Worm (Caenorhabditis elegans): ENCODE measurements around the gene acox-1.5.

Gene acox-1.5

ce11 chrIII:9592118-9592517, at the start of gene acox-1.5:
acox-1.5 (minus strand) TSS chrIII:9592192.
- TF ChIP-seq hnd-1 (tag; optimal IDR thresholded peaks at IDR 0.05) (no peak), aly-1 (tag; optimal IDR thresholded peaks at IDR 0.05) (no peak), ceh-13 (GFP tag; optimal IDR thresholded peaks at IDR 0.05) (no peak), tra-4 (tag; optimal IDR thresholded peaks at IDR 0.05) (no peak), sea-1 (GFP tag; conservative IDR thresholded peaks at IDR 0.05) (no peak), flt-1 (GFP tag; IDR thresholded peaks at IDR 0.05) (no peak), scrt-1 (GFP tag; IDR thresholded peaks at IDR 0.05) (no peak), ets-7 (tag; optimal IDR thresholded peaks at IDR 0.05) (no peak), tbx-37 (GFP tag; conservative IDR thresholded peaks at IDR 0.05) (no peak), ceh-36 (tag; optimal IDR thresholded peaks at IDR 0.05) (no peak), tbx-11 (GFP tag; IDR thresholded peaks at IDR 0.05) (no peak), hmg-4 (GFP tag; optimal IDR thresholded peaks at IDR 0.05) (no peak), B0310.2 (tag; optimal IDR thresholded peaks at IDR 0.05) (no peak), F13C5.2 (tag; optimal IDR thresholded peaks at IDR 0.05) (no peak), pes-1 (GFP tag; IDR thresholded peaks at IDR 0.05) (no peak), ama-1 (optimal IDR thresholded peaks at IDR 0.05) (no peak)

DNA sequence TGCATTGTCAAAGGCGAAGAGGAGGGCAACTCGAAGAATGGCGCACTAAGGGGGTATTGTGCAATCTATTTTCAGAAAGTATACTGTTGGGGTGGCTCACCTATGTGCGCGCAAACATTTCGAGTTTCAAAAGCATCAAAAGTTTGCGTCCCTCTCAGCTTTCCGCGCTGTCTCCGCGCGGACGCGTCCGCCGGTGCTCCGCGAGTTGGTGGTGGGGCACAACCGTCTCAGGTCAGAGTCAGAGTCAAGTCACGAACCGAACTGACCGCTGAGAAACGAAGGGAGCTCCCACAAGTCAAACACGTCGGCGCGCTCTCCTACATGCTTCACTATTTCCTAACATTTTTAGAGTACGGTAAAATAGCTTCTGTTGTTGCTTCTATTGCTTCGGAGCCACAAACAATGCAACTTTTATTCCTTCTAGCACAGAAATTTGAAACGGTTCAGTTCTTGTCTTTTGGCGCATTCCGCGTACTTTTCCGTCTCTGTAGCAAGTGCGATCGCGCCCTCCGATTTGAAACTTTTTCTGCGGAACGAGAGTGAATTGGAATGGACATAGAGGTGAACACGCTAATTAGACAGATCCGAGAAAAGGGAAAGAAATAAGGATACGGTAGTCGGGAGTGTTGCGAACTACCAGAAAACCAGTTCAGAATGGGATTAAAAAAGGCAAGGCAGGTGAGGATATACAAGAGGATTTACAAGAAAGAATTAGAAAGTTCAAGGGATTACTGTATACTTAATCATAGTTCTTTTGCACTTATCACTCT, 47.5 kb upstream of the acox-1.5 start:
- TF ChIP-seq B0310.2 (tag; optimal IDR thresholded peaks at IDR 0.05) (no peak), aly-1 (tag; optimal IDR thresholded peaks at IDR 0.05) (no peak), ceh-13 (GFP tag; optimal IDR thresholded peaks at IDR 0.05) (no peak), hmbx-1 (tag; optimal IDR thresholded peaks at IDR 0.05) (no peak), tbx-37 (GFP tag; conservative IDR thresholded peaks at IDR 0.05) (no peak), ets-7 (tag; optimal IDR thresholded peaks at IDR 0.05) (no peak), tbx-11 (GFP tag; IDR thresholded peaks at IDR 0.05) (no peak), sea-1 (GFP tag; conservative IDR thresholded peaks at IDR 0.05) (no peak), hnd-1 (tag; optimal IDR thresholded peaks at IDR 0.05) (no peak), tra-4 (tag; optimal IDR thresholded peaks at IDR 0.05) (no peak), flt-1 (GFP tag; IDR thresholded peaks at IDR 0.05) (no peak), F13C5.2 (tag; optimal IDR thresholded peaks at IDR 0.05) (no peak), scrt-1 (GFP tag; IDR thresholded peaks at IDR 0.05) (no peak), pes-1 (GFP tag; IDR thresholded peaks at IDR 0.05) (no peak), ama-1 (optimal IDR thresholded peaks at IDR 0.05) (no peak), ceh-36 (tag; optimal IDR thresholded peaks at IDR 0.05) (no peak), hmg-4 (GFP tag; optimal IDR thresholded peaks at IDR 0.05) (no peak)

DNA sequence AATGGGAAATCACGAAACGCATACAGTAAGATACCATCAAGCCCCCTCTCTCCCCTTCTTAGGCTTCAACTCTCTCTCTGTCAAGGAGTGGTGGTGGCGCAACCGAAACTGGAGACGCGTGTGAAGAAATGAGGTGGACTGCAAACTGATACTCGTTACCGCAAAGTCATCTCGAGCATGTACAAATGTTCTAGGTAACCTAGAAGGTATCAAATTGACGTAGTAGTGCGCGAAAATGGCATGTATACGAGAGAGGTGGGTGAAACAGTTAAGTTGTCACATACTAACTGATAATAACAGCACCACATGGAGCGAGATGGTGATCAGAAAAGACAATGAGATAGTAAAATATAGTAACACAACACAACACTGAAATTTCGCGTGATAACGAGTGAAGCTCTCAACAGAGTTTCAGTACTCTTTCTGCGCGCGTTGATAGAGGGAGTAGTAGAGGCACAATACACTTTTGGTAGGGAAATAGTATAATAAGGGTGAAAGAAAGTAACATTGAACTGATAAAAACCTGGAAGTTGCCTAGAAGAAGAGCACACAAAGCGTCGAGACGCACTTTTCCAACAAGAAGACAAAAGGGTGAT, 46.3 kb upstream of the acox-1.5 start:
- TF ChIP-seq ets-7 (tag; optimal IDR thresholded peaks at IDR 0.05) (no peak), hnd-1 (tag; optimal IDR thresholded peaks at IDR 0.05) (no peak), F13C5.2 (tag; optimal IDR thresholded peaks at IDR 0.05) (no peak), scrt-1 (GFP tag; IDR thresholded peaks at IDR 0.05) (no peak), tbx-37 (GFP tag; conservative IDR thresholded peaks at IDR 0.05) (no peak), flt-1 (GFP tag; IDR thresholded peaks at IDR 0.05) (no peak), aly-1 (tag; optimal IDR thresholded peaks at IDR 0.05) (no peak), ceh-13 (GFP tag; optimal IDR thresholded peaks at IDR 0.05) (no peak), hmg-4 (GFP tag; optimal IDR thresholded peaks at IDR 0.05) (no peak), tra-4 (tag; optimal IDR thresholded peaks at IDR 0.05) (no peak), sea-1 (GFP tag; conservative IDR thresholded peaks at IDR 0.05) (no peak)

DNA sequence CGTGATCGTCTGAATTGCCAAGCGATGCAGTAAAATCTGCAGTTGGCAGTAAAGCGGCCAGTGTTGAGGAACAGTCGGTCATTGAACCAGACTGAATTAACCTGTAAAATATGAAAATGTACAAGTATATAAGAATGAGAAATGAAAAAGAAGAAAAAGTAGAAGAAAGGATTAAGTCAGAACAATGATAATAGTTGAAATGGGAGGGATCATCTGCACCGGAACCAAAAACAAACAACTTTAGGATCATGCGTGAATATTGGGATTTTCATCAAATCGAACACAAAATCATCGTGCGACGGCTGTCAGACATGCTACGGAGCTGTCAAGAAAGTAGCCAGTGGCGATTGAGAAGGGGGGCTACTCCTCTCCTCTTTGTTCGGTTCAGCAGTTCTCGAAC, 45.0 kb upstream of the acox-1.5 start, which contains the start of gene gei-13:
Gene gei-13, minus strand, starts transcription at position 101 of the 400 bp plus-strand sequence.
- TF ChIP-seq hnd-1 (tag; optimal IDR thresholded peaks at IDR 0.05) (no peak), ama-1 (optimal IDR thresholded peaks at IDR 0.05) (no peak), pes-1 (GFP tag; IDR thresholded peaks at IDR 0.05) (no peak), tbx-37 (GFP tag; conservative IDR thresholded peaks at IDR 0.05) (no peak), ceh-36 (tag; optimal IDR thresholded peaks at IDR 0.05) (no peak), tra-4 (tag; optimal IDR thresholded peaks at IDR 0.05) (no peak)

DNA sequence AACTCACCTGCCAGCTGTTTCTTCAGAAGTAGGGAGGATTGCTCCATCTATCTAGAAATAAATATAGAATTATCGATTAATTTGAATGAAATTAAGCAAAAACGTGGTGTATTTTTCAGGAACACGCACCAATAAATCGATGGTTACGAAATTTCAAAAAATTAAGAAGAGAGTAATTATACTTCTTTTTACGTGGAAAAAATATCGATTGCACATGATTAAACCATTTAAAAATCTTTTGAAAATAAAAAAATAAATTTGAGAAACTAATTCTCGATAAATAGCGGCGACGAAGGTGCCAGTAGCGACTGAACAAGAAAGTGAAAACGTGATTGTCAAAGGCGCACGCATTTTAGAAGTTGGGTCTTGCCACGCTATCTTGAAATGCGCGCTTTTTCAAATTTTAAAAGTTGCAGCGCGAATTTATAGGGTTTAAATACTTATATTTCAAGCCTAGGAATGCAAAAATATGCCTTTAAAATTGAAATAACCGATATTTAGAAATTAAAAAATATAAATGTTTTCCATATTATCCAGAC, 39.2 kb upstream of the acox-1.5 start, which contains the start of gene ubc-7:
Gene ubc-7, minus strand, starts transcription at position 51 of the 539 bp plus-strand sequence.
- no peak for TF ChIP-seq pes-1 (GFP tag; IDR thresholded peaks at IDR 0.05)
- peak; percentile 56 for TF ChIP-seq F13C5.2 (tag; optimal IDR thresholded peaks at IDR 0.05)

- TF ChIP-seq ceh-13 (GFP tag; optimal IDR thresholded peaks at IDR 0.05), result peak; percentile 49
- no peak for TF ChIP-seq aly-1 (tag; optimal IDR thresholded peaks at IDR 0.05)
- TF ChIP-seq hmbx-1 (tag; optimal IDR thresholded peaks at IDR 0.05), result peak; percentile 44
- TF ChIP-seq ceh-36 (tag; optimal IDR thresholded peaks at IDR 0.05), result peak; percentile 53
- no peak for TF ChIP-seq ama-1 (optimal IDR thresholded peaks at IDR 0.05)
- peak; percentile 73 for TF ChIP-seq pes-1 (GFP tag; IDR thresholded peaks at IDR 0.05)
- peak; percentile 69; the same call in 1 of the 2 replicates for TF ChIP-seq scrt-1 (GFP tag; IDR thresholded peaks at IDR 0.05)
- TF ChIP-seq ets-7 (tag; optimal IDR thresholded peaks at IDR 0.05), result no peak
- peak; percentile 50; the same call in 1 of the 2 replicates for TF ChIP-seq tbx-37 (GFP tag; conservative IDR thresholded peaks at IDR 0.05)
- TF ChIP-seq hmg-4 (GFP tag; optimal IDR thresholded peaks at IDR 0.05), result peak; percentile 13
- peak; percentile 23 for TF ChIP-seq hnd-1 (tag; optimal IDR thresholded peaks at IDR 0.05)
- no peak for TF ChIP-seq tra-4 (tag; optimal IDR thresholded peaks at IDR 0.05)
- TF ChIP-seq F13C5.2 (tag; optimal IDR thresholded peaks at IDR 0.05), result peak; percentile 70
- TF ChIP-seq tbx-11 (GFP tag; IDR thresholded peaks at IDR 0.05), result no peak
- 0 out of 2 replicates have a peak, but pooled peaks have one; percentile 57 for TF ChIP-seq sea-1 (GFP tag; conservative IDR thresholded peaks at IDR 0.05)
- peak; percentile 61; the same call in 1 of the 2 replicates for TF ChIP-seq flt-1 (GFP tag; IDR thresholded peaks at IDR 0.05)
- no peak for TF ChIP-seq B0310.2 (tag; optimal IDR thresholded peaks at IDR 0.05)
Measured at ce11 chrIII:9629855-9630254, 37.9 kb upstream of the acox-1.5 start, which contains the start of gene rpac-19. rpac-19 (minus strand) TSS chrIII:9629885.

- TF ChIP-seq scrt-1 (GFP tag; IDR thresholded peaks at IDR 0.05), result no peak
- no peak for TF ChIP-seq tbx-11 (GFP tag; IDR thresholded peaks at IDR 0.05)
- TF ChIP-seq ets-7 (tag; optimal IDR thresholded peaks at IDR 0.05), result no peak
- no peak for TF ChIP-seq aly-1 (tag; optimal IDR thresholded peaks at IDR 0.05)
- no peak for TF ChIP-seq B0310.2 (tag; optimal IDR thresholded peaks at IDR 0.05)
- no peak for TF ChIP-seq hmg-4 (GFP tag; optimal IDR thresholded peaks at IDR 0.05)
- TF ChIP-seq pes-1 (GFP tag; IDR thresholded peaks at IDR 0.05), result no peak
- TF ChIP-seq flt-1 (GFP tag; IDR thresholded peaks at IDR 0.05), result no peak
- no peak for TF ChIP-seq ceh-13 (GFP tag; optimal IDR thresholded peaks at IDR 0.05)
- no peak for TF ChIP-seq ceh-36 (tag; optimal IDR thresholded peaks at IDR 0.05)
- TF ChIP-seq tra-4 (tag; optimal IDR thresholded peaks at IDR 0.05), result no peak
- no peak for TF ChIP-seq sea-1 (GFP tag; conservative IDR thresholded peaks at IDR 0.05)
- TF ChIP-seq hnd-1 (tag; optimal IDR thresholded peaks at IDR 0.05), result no peak
- TF ChIP-seq tbx-37 (GFP tag; conservative IDR thresholded peaks at IDR 0.05), result no peak
- TF ChIP-seq ama-1 (optimal IDR thresholded peaks at IDR 0.05), result no peak
- no peak for TF ChIP-seq F13C5.2 (tag; optimal IDR thresholded peaks at IDR 0.05)
- TF ChIP-seq hmbx-1 (tag; optimal IDR thresholded peaks at IDR 0.05), result no peak
Measured at ce11 chrIII:9629054-9629453, 37.1 kb upstream of the acox-1.5 start, which contains the start of gene tbg-1. tbg-1 (minus strand) TSS chrIII:9629154.
